Worm (Caenorhabditis elegans): Measurements from ENCODE around the gene ZK1010.8.

DNA sequence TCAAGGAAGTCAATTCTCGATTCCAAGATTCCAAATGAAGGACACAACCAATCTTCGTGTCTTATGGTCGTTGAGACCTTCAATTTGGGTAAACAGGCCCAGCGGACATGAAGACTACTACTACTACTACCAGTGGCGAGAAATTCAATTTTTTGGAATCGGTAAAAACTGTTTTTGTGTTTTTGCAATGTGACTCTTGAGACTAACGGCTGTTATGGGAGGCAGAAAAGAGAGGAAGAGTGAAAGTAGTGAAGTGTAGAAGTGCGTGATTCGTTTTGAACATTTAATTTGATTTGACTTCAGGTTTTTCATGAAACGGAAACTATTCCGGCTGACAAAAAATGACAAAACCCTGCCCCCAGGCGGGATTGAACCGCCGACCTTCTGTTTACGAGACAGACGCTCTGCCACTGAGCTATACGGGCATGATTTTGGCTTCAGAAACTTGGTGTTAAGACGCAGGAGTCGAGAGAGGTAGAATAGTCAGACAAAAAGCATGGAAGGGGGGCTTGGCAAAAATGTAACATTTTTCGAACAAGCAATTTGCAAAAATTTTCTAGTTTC, 15.4 kb upstream of the ZK1010.8 start:
- peak; percentile 30 for TF ChIP-seq unc-130 (tag; optimal IDR thresholded peaks at IDR 0.05)
- no peak for TF ChIP-seq ztf-4 (tag; optimal IDR thresholded peaks at IDR 0.05)
- no peak for TF ChIP-seq snpc-4 (tag; optimal IDR thresholded peaks at IDR 0.05)
- no peak for TF ChIP-seq xbp-1 (tag; optimal IDR thresholded peaks at IDR 0.05)
- no peak for TF ChIP-seq tlp-1 (tag; optimal IDR thresholded peaks at IDR 0.05)
- no peak for TF ChIP-seq sptf-1 (tag; optimal IDR thresholded peaks at IDR 0.05)
- peak; percentile 27 for TF ChIP-seq fkh-10 (GFP tag; optimal IDR thresholded peaks at IDR 0.05)
- TF ChIP-seq nhr-28 (tag; optimal IDR thresholded peaks at IDR 0.05): no peak
- TF ChIP-seq lin-14 (GFP tag; optimal IDR thresholded peaks at IDR 0.05): peak; percentile 57
- TF ChIP-seq zag-1 (tag; optimal IDR thresholded peaks at IDR 0.05): no peak
- TF ChIP-seq tbx-2 (tag; optimal IDR thresholded peaks at IDR 0.05): no peak
